In genomic region chr3R:19111159-19111558, dm6 we compare ENCODE assay signal across 3 fruit fly cellular contexts.
TF ChIP-seq lines count a peak whose summit lies in the region.

No protein-coding gene starts in this region.

- TF ChIP-seq CTCF in whole organism, embryonic (GFP tag; optimal IDR thresholded peaks at IDR 0.05; lab: Kevin White, UChicago), result no peak

TF ChIP-seq in whole organism, embryonic, 481 proteins besides CTCF, POLR2A, EP300 and RAD21:
- TF ChIP-seq Sox100B (GFP tag; optimal IDR thresholded peaks at IDR 0.05; lab: Kevin White, UChicago) (no peak), Hr39 (optimal IDR thresholded peaks at IDR 0.05; lab: Kevin White, UChicago) (peak; percentile 38), CG2120 (GFP tag; optimal IDR thresholded peaks at IDR 0.05; lab: Kevin White, UChicago) (no peak), CG14860 (GFP tag; IDR thresholded peaks at IDR 0.05; lab: Robert Waterston, UW; ENCODE audit: partially characterized antibody) (no peak), crol (GFP tag; IDR thresholded peaks at IDR 0.05; lab: Robert Waterston, UW) (0 out of 2 replicates have a peak, but pooled peaks have one; percentile 13), CG10366 (GFP tag; IDR thresholded peaks at IDR 0.05; lab: Robert Waterston, UW) (no peak), Dip2 (GFP tag; IDR thresholded peaks at IDR 0.05; lab: Robert Waterston, UW) (no peak), chinmo (GFP tag; IDR thresholded peaks at IDR 0.05; lab: Robert Waterston, UW; ENCODE audit: partially characterized antibody) (peak; percentile 62; the same call in 1 of the 4 replicates), oc (tag; optimal IDR thresholded peaks at IDR 0.05; lab: Kevin White, UChicago) (peak; percentile 64), Ada2b (GFP tag; IDR thresholded peaks at IDR 0.05; lab: Robert Waterston, UW) (no peak), vvl (GFP tag; IDR thresholded peaks at IDR 0.05; lab: Robert Waterston, UW) (peak; percentile 90), emc (GFP tag; optimal IDR thresholded peaks at IDR 0.05; lab: Kevin White, UChicago) (no peak), knrl (GFP tag; IDR thresholded peaks at IDR 0.05; lab: Robert Waterston, UW; ENCODE audit: partially characterized antibody) (no peak), gsb-n (tag; optimal IDR thresholded peaks at IDR 0.05; lab: Kevin White, UChicago) (no peak), dm (GFP tag; optimal IDR thresholded peaks at IDR 0.05; lab: Kevin White, UChicago) (no peak), hth (optimal IDR thresholded peaks at IDR 0.05; lab: Kevin White, UChicago) (no peak), sd (tag; optimal IDR thresholded peaks at IDR 0.05; lab: Kevin White, UChicago) (peak; percentile 63), CG10979 (tag; optimal IDR thresholded peaks at IDR 0.05; lab: Kevin White, UChicago) (no peak), Fer1 (GFP tag; optimal IDR thresholded peaks at IDR 0.05; lab: Kevin White, UChicago) (no peak), CG17912 (GFP tag; optimal IDR thresholded peaks at IDR 0.05; lab: Kevin White, UChicago) (no peak), CG6683 (GFP tag; optimal IDR thresholded peaks at IDR 0.05; lab: Kevin White, UChicago) (no peak), CG30431 (GFP tag; optimal IDR thresholded peaks at IDR 0.05; lab: Kevin White, UChicago) (no peak), CG33213 (GFP tag; optimal IDR thresholded peaks at IDR 0.05; lab: Kevin White, UChicago) (no peak), Eip74EF (GFP tag; optimal IDR thresholded peaks at IDR 0.05; lab: Kevin White, UChicago) (peak in 1 of 2 experiments; percentile 54), CG12769 (tag; optimal IDR thresholded peaks at IDR 0.05; lab: Kevin White, UChicago) (peak; percentile 79)
TF ChIP-seq in whole organism, embryonic: peak in this region for 8.

TF ChIP-seq in whole organism, prepupa, 60 proteins besides CTCF, POLR2A, EP300 and RAD21:
- TF ChIP-seq Hr39 (GFP tag; optimal IDR thresholded peaks at IDR 0.05; lab: Kevin White, UChicago) (no peak), vri (GFP tag; optimal IDR thresholded peaks at IDR 0.05; lab: Kevin White, UChicago) (no peak), ss (GFP tag; optimal IDR thresholded peaks at IDR 0.05; lab: Kevin White, UChicago) (peak in 1 of 2 experiments; percentile 19), Eip78C (GFP tag; lab: Kevin White, UChicago) (peak; percentile 19)

TF ChIP-seq in whole organism, pupa, 21 proteins besides CTCF, POLR2A, EP300 and RAD21:
- no peak for TF ChIP-seq Snoo (tag; optimal IDR thresholded peaks at IDR 0.05; lab: Kevin White, UChicago)
- TF ChIP-seq CG13204 (GFP tag; optimal IDR thresholded peaks at IDR 0.05; lab: Kevin White, UChicago), result peak; percentile 51

Comparison
In these comparisons a context has a peak if more than half of its experiments do, and no peak if none do; other contexts are left out.
1. Of the 7 proteins assayed by ChIP-seq in both whole organism, embryonic and whole organism, prepupa: peak only in whole organism, embryonic: Hr39; only in whole organism, prepupa: none; in both: none; in neither: 6.